Worm (Caenorhabditis elegans) whole organism, L3 larva: Measurements from ENCODE around the gene T13C2.7.

ENCODE experiments used
- elt-2 ChIP-seq: sonication (generic microtip); optimal IDR thresholded peaks from 2 replicates; lab custom pipeline; 2016; ENCODE audit warnings: missing genetic modification reagents, mild to moderate bottlenecking, missing genetic modification characterization, missing compliant biosample characterization
- nfya-1 ChIP-seq: sonication (generic microtip); optimal IDR thresholded peaks from 2 replicates; lab custom pipeline; 2017; ENCODE audit warnings: missing genetic modification characterization, mild to moderate bottlenecking, missing compliant biosample characterization, antibody characterized with exemption, moderate library complexity; ENCODE audit not compliant: insufficient read depth
- tbx-2 ChIP-seq: sonication (generic microtip); optimal IDR thresholded peaks from 2 replicates; lab custom pipeline; 2016; ENCODE audit warnings: mild to moderate bottlenecking, missing genetic modification characterization, missing compliant biosample characterization

DNA sequence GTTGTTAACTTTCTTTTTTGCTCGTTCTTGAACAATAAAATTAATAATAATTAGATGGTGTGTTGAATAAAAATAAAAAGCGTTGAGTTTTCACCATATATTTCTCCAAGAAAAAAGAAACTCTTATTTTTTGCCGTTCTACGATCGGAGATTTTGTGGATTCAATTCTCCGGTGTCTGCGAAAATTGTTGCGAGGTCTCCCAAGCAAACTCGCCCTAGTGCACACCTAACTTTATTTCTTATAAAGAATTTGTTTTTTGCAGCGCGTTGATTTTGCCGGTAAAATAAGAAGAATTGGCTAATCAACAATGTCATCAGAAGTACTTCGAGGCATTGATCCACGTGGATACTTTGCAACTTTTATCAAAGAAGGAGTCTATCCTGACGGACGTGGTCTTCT, 37.8 kb upstream of the T13C2.7 start, which contains the start of gene exos-8:
- TF ChIP-seq tbx-2 (tag; lab: Kevin White, UChicago) = no peak
- peak; percentile 65 for TF ChIP-seq nfya-1
- TF ChIP-seq elt-2 (tag; lab: Kevin White, UChicago) = peak; percentile 37
